Worm (Caenorhabditis elegans) whole organism, L4/young adult: ENCODE results near the gene aos-1.

Source experiments
- W03F9.2 ChIP-seq: fragments of 150-350 bp; optimal IDR thresholded peaks from 2 replicates; lab custom pipeline; 2014; ENCODE audit warnings: missing biosample characterization, missing genetic modification characterization
- dao-5 ChIP-seq: sonication (generic microtip); optimal IDR thresholded peaks from 2 replicates; lab custom pipeline; 2016; ENCODE audit warnings: missing genotype, missing genetic modification characterization, moderate library complexity, missing compliant biosample characterization
- him-1 ChIP-seq: sonication (generic microtip); optimal IDR thresholded peaks from 2 replicates; lab custom pipeline; 2016; ENCODE audit warnings: missing genotype, missing genetic modification reagents, missing genetic modification characterization, missing compliant biosample characterization

aos-1 gene

DNA sequence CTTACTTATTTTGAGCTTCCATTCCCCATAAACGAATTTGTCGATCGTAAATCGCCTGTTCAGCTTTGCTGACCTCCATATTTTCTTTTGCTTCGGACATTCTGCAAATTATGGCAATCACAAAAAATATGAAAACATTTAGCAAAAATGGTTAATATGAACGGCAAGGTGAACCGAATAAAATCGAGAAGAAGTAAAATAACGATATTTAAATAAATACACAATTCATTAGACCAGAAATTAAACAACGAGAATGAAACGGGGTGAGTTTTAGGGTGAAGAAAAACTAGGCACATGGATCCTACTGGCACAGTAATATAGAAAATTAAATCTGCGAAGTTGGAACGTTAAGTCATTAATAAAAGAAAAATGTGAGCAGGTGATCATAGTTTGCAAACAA lies at the start of gene aos-1:
Gene aos-1, minus strand, starts transcription at position 101 of the 400 bp plus-strand sequence.
- TF ChIP-seq W03F9.2 (tag; lab: Kevin White, UChicago), result no peak
- TF ChIP-seq him-1 (tag; lab: Kevin White, UChicago), result no peak
- TF ChIP-seq dao-5 (tag; lab: Kevin White, UChicago), result no peak

DNA sequence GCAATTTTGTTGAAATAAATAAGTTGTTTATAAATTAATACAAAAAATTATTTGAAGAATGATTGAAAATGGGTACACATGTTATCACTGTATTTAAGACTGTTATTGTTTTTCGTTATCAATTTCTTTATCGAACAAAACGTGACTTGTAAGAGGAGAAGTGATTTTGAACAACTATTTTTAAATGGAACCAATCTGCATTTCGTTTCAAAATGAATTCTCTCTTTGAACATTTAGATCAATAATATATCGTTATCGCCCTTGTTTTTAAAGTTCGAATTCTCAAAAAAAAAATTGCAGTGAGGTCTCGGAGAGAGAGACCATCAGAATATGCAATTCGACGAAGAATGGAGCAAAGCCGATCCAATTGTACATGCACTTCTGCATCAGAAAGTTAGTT lies 49.1 kb upstream of the aos-1 start, which contains the start of gene cul-5:
Gene cul-5, plus strand, starts transcription at position 301 of the 400 bp plus-strand sequence.
- TF ChIP-seq dao-5 (tag; lab: Kevin White, UChicago) (no peak), him-1 (tag; lab: Kevin White, UChicago) (no peak), W03F9.2 (tag; lab: Kevin White, UChicago) (no peak)

DNA sequence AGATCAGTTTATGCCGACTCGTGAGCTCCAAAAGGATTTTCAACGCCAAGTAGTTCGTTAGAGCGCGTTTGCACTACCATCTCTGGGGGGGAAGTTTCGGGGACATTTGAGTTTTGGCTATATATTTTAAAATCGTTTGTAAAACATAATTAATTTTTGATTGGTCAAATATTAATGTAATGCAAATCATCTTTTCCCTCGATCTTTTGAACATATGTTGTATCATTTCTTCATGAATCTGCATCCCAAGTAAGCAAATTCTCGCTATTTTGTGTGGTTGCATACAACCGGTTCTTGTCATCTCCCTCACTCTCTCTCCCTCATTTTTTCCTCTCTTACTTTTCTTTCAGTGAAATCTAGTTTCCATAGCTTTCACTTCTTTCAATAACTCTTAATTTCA lies 48.1 kb upstream of the aos-1 start:
- TF ChIP-seq him-1 (tag; lab: Kevin White, UChicago) (peak; percentile 40), dao-5 (tag; lab: Kevin White, UChicago) (no peak), W03F9.2 (tag; lab: Kevin White, UChicago) (peak; percentile 55)

DNA sequence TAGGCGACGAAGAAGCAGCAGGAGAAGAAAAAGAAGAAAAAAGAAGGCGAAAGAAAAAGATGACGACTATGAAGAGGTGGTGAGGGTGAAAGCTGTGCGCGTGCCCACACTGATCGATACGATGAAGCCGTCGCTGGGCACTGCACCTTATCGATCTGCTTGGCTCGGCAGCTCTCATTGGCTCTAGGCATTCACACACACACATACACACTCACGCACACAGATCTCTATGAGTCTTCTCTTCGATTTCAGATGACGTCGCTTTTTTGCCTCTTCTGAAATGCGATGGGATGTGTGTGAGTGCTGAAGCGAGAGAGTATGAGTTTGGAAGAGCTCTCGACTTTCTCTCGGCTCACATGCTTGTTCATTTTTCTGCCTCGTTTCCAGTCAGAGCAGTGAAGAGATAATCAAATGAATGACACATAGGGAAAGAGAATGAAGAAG lies 44.6 kb upstream of the aos-1 start:
- TF ChIP-seq him-1 (tag; lab: Kevin White, UChicago) (peak; percentile 95), dao-5 (tag; lab: Kevin White, UChicago) (no peak)

DNA sequence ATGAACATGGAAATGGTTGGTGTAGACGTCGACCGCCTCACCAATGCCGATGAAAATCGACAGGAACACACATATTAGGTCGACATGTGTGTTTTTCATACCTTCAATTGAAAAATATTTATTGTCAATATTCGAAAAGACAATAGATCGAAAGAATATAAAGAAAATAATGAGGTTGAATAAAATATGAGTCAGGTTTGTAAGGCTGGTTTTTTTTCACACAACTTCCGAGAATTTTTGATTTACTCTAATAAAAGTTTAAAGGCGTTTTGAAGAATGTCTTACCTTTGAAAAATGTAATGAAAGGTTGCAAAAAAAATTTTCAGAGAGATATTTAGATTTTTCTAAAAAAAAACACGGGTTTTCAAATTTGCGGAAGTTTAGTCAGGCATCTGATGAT lies 43.6 kb upstream of the aos-1 start, which contains the start of gene egl-3:
Gene egl-3, minus strand, starts transcription at position 101 of the 400 bp plus-strand sequence.
- TF ChIP-seq W03F9.2 (tag; lab: Kevin White, UChicago), result no peak
- no peak for TF ChIP-seq dao-5 (tag; lab: Kevin White, UChicago)
- no peak for TF ChIP-seq him-1 (tag; lab: Kevin White, UChicago)

DNA sequence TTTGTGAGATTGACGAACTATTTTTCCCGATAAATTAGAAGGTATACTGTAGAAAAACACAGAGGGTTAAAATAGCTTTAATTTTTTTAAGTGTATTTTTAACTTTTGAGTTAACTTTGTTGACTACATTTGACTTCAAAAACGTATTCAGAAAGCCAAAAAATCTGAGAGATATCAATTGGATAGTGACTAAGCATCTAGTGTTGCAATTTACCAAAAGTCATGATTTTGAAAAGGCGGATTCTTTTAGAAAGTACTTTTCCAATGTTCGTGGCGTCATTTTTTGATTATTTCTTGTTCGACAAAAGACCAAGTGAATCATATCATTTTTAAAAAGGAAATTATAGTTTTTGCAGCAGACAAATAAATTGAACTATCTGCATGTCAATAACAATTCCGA lies 38.8 kb upstream of the aos-1 start:
- TF ChIP-seq dao-5 (tag; lab: Kevin White, UChicago) (no peak), him-1 (tag; lab: Kevin White, UChicago) (peak; percentile 93), W03F9.2 (tag; lab: Kevin White, UChicago) (no peak)

DNA sequence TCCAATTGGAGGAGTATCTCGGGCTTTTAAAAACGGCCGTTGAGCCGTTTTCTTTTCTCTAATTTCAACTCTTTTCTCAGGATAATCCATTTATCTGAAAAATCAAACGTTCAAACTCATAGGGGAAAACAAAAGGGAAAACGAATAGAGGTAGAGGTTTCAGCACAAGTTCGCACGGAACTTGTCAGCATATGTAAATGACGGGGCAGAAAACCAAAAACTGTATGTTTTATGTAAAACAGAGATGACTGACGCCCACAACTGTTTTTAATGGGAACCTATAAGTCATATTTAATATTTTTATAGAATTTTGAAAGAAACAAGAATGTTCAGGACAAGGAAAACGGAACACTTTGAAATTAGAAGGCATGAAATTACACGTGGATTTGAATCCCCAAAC lies 36.3 kb upstream of the aos-1 start, which contains the start of gene C51E3.6:
Gene C51E3.6, minus strand, starts transcription at position 101 of the 400 bp plus-strand sequence.
- TF ChIP-seq dao-5 (tag; lab: Kevin White, UChicago) (no peak), W03F9.2 (tag; lab: Kevin White, UChicago) (no peak), him-1 (tag; lab: Kevin White, UChicago) (no peak)

DNA sequence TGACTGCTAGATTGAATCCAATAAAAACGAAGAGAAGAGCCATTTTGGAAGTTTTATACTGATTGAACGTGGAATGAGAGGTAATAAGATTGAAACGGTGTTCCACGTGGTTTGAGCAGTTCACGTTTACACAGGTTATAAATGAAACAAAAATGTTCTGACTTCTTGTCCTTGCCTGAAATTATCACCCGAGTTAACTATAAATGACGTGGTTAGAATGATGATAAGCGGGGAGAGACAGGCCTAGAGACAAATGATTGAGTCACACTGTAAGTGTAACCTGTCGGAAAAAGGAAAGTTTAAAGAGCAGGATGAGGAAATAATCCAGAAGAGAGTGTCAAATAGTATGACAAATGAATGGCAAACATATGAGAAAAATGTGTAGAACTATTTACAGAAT lies 30.9 kb upstream of the aos-1 start, which contains the start of gene C51E3.10:
Gene C51E3.10, minus strand, starts transcription at position 181 of the 400 bp plus-strand sequence.
- TF ChIP-seq him-1 (tag; lab: Kevin White, UChicago) (no peak), dao-5 (tag; lab: Kevin White, UChicago) (no peak), W03F9.2 (tag; lab: Kevin White, UChicago) (no peak)

DNA sequence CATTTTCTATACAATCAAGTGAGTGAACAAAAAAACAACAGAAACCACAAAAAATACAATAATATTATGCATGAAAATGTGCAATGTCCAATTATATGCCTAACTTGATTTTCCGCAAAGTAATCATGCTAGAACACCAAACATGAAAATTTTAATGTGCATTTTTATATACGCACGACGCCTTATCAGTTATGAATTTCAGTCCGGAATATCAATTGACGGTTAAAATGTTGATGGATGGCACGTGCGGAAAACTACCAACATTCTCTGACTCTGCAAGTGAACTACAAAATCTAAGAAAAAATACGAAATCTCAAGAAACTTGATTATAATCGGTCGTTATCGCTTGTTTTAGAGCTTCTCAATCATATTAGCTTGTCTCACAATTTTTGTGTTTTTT lies 29.9 kb upstream of the aos-1 start:
- TF ChIP-seq dao-5 (tag; lab: Kevin White, UChicago) (no peak), him-1 (tag; lab: Kevin White, UChicago) (no peak), W03F9.2 (tag; lab: Kevin White, UChicago) (no peak)

DNA sequence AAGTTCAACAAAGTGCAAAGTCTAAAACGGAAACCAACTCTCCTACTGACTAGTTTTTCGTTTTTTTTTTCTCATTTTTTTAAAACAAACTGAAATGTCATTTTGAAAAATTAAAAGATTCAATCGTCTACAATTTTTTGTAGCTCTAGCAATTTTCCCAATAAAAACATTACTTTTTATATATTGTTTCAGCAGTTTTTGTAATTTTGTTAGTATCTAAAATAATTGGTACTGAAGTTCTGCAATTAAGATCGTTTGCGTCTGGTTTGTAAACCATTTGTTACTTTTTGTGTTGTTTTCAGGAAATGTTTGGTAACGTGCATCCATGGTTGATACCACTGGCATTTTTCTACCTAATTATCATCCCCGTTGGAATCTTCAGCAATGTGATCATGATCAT lies 28.4 kb upstream of the aos-1 start, which contains the start of gene srsx-30:
Gene srsx-30, plus strand, starts transcription at position 301 of the 400 bp plus-strand sequence.
- no peak for TF ChIP-seq him-1 (tag; lab: Kevin White, UChicago)
- no peak for TF ChIP-seq dao-5 (tag; lab: Kevin White, UChicago)

DNA sequence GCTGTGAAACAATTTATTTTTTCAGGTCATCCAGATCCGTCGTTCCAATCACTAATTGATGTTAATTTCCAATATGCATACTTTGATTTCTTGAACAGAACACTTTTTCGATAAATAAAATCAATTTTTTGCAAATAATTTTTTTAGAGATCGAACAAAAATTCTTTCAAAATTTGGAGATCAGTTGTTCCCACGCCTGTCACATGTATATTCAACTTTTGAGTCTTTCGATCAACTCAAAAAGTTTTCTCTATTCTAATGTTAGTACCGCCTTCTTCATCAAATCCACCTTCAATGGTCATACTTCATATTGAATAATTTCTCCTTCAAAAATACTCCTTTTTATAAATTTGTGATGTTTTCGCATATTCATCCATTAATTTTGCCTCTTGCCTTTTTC lies 24.6 kb upstream of the aos-1 start, which contains the start of gene srsx-29:
Gene srsx-29, plus strand, starts transcription at position 301 of the 400 bp plus-strand sequence.
- TF ChIP-seq W03F9.2 (tag; lab: Kevin White, UChicago) (no peak), dao-5 (tag; lab: Kevin White, UChicago) (no peak), him-1 (tag; lab: Kevin White, UChicago) (no peak)

DNA sequence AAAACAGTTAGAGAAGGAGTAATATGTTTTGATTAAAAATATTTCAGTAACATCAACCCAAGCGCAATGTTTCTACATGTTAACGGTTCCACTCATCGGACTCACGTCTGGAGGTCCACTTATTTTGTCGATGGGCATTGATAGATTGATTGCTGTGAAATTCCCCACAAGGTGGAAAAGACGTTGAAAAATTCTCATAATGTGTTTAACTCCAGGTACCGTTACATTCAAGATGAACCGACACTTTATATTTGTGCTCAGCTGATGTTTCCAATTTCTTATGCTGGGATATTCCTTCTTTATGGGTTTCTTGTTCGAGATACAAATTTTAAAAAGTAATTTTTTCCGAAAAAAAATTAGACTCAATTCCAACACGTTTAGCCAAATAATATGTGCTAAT lies 23.0 kb upstream of the aos-1 start:
- no peak for TF ChIP-seq dao-5 (tag; lab: Kevin White, UChicago)
- TF ChIP-seq him-1 (tag; lab: Kevin White, UChicago), result no peak
- TF ChIP-seq W03F9.2 (tag; lab: Kevin White, UChicago), result no peak

DNA sequence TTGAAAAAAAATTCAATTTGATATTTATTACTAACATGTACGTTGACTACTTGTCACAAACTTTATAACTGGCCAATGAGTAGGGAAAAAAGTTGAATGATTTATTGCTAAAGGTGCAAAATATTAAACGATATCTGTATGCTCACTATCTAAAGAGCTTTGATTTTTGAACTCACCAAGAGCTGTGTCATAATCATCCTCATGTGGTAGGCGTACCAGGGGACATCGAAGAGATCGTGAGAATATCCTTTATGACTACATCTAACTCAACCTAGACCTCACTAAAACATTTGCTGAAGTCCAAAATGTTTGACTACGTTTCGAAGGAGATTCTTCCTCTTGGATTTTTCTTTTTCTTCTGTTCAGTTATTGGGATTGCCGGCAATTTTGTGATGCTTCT lies 22.2 kb upstream of the aos-1 start, which contains the start of gene srsx-28:
Gene srsx-28, plus strand, starts transcription at position 301 of the 400 bp plus-strand sequence.
- TF ChIP-seq dao-5 (tag; lab: Kevin White, UChicago), result no peak
- TF ChIP-seq him-1 (tag; lab: Kevin White, UChicago), result no peak
- no peak for TF ChIP-seq W03F9.2 (tag; lab: Kevin White, UChicago)

DNA sequence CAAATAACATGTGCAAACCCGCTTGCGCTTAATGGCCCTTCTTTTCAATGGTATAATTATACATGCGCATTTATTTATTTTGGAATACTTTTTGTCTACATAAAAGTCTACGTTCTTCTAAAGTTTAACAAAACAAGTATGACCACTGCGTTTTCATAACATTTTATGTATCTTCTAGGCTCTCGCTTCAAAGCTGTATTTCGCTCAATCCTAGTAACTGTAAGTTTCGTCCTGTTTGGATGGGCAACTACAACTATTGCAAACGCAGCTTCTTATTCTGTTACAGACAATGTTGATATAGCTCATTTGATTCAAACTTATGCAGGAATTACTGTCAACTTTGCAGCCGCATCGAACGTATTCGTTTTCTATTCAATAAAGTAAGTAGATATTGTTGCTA lies 19.6 kb upstream of the aos-1 start, which contains the start of gene srsx-27:
Gene srsx-27, plus strand, starts transcription at position 301 of the 400 bp plus-strand sequence.
- TF ChIP-seq him-1 (tag; lab: Kevin White, UChicago) (no peak), dao-5 (tag; lab: Kevin White, UChicago) (no peak), W03F9.2 (tag; lab: Kevin White, UChicago) (no peak)
